Fruit fly (Drosophila melanogaster): ENCODE measurements around the gene Mtp.

dm6 chr2L:20913528-20913927 is 9.1 kb downstream of the Mtp start:
- TF ChIP-seq CG5204 (GFP tag; optimal IDR thresholded peaks at IDR 0.05) (no peak), kay (GFP tag; ENCODE audit: borderline replicate concordance) (peak; percentile 61), Hr96 (GFP tag; optimal IDR thresholded peaks at IDR 0.05) (no peak), cic (GFP tag; optimal IDR thresholded peaks at IDR 0.05) (no peak)

Measured in whole organism, adult.